Worm (Caenorhabditis elegans): ENCODE results near the gene fbxa-12.

DNA sequence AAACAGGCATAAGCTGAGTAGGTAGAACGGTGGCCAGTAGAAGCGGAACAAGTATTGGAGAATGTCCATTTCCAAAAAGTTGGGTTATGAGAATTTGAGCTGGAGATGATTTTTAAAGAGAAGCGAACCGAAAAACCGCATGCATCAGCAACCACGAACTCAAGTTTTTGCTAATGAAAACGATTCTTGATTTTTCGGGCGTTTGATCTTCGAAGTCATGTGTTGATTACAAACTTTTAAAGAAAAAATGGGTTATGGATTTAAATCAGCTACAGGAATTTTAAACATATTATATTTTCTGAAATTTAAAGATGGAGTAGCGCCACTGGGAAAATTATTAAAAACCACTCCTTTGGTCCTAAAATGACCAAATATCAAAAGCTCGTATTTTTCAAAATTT is 4.4 kb downstream of the fbxa-12 start, which contains the start of gene srd-65:
- no peak for TF ChIP-seq unc-62 (GFP tag; optimal IDR thresholded peaks at IDR 0.05)
- TF ChIP-seq nhr-120 (GFP tag; IDR thresholded peaks at IDR 0.05), result no peak
- TF ChIP-seq Y67H2A.10 (GFP tag; conservative IDR thresholded peaks at IDR 0.05), result no peak
- no peak for TF ChIP-seq nhr-27 (tag; optimal IDR thresholded peaks at IDR 0.05)
- TF ChIP-seq somi-1 (GFP tag; optimal IDR thresholded peaks at IDR 0.05), result no peak
- TF ChIP-seq K12H6.12 (tag; optimal IDR thresholded peaks at IDR 0.05), result no peak
